Worm (Caenorhabditis elegans) whole organism, late embryonic: Measurements from ENCODE around the gene Y45F10B.8.

ENCODE experiments used
- ceh-14 ChIP-seq: sonication (generic microtip); optimal IDR thresholded peaks from 2 replicates; lab custom pipeline; 2016; ENCODE audit warnings: missing genotype, missing genetic modification characterization, missing compliant biosample characterization
- hlh-13 ChIP-seq: fragments of 200-800 bp; sonication (Bioruptor generic); optimal IDR thresholded peaks from 2 replicates; lab custom pipeline; 2018; ENCODE audit warnings: mild to moderate bottlenecking, missing genetic modification characterization, missing compliant biosample characterization
- nhr-11 ChIP-seq: fragments of 150-350 bp; optimal IDR thresholded peaks from 2 replicates; lab custom pipeline; 2014; ENCODE audit warnings: missing biosample characterization, missing genetic modification characterization
- pqm-1 ChIP-seq: sonication (generic microtip); optimal IDR thresholded peaks from 2 replicates; lab custom pipeline; 2016; ENCODE audit warnings: missing genetic modification characterization, missing compliant biosample characterization
- pros-1 ChIP-seq: fragments of 150-350 bp; optimal IDR thresholded peaks from 2 replicates; lab custom pipeline; 2014; ENCODE audit warnings: missing biosample characterization, missing genetic modification reagents, missing genetic modification characterization

- no peak for TF ChIP-seq pqm-1 (tag; lab: Kevin White, UChicago)
- TF ChIP-seq ceh-14 (tag; lab: Kevin White, UChicago): no peak
- TF ChIP-seq nhr-11: no peak
- TF ChIP-seq hlh-13 (GFP tag; lab: Kevin White, UChicago): no peak
- TF ChIP-seq pros-1 (tag; lab: Kevin White, UChicago): no peak
Observed at ce11 chrIV:13582909-13583308, 4.8 kb upstream of the Y45F10B.8 start, which contains the start of gene sru-12.
